Worm (Caenorhabditis elegans) whole organism, L1 larva: Measurements from ENCODE around the gene T10G3.3.

Experiments used
- fkh-10 ChIP-seq: sonication (generic microtip); optimal IDR thresholded peaks from 2 replicates; lab custom pipeline; 2017; ENCODE audit warnings: missing biosample characterization, missing genetic modification reagents, missing genetic modification characterization
- pax-3 ChIP-seq: fragments of 200-800 bp; sonication (Bioruptor generic); optimal IDR thresholded peaks from 2 replicates; lab custom pipeline; 2018; ENCODE audit warnings: mild to moderate bottlenecking, missing genetic modification characterization, moderate library complexity, missing compliant biosample characterization

DNA sequence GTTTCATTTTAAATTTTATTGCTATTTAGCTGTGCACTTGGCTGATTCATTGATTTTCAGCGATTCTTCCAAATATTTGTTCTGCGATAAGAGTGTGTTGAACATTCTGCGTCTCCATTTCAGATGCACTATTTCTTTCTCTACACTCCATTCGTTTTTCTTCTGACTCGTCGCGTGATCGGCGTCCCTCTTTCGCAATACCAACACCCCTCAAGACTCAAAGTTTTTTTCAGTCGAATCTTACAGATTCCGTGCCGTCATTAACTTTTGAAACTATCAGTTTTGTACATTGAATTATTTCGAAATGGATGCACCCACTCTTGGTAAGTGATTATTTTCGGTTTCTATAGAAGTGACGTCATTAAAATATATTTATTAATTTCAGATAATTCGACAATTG lies 27.0 kb downstream of the T10G3.3 start, which contains the start of gene frm-10:
- TF ChIP-seq fkh-10 (GFP tag; lab: Kevin White, UChicago), result no peak
- peak; percentile 58 for TF ChIP-seq pax-3 (tag; lab: Kevin White, UChicago)
